Worm (Caenorhabditis elegans) whole organism, L2 larva: ENCODE measurements around the gene gar-1.
A peak's percentile ranks its signal among the peaks of the same experiment; 100 is the strongest.

Experiments
- C34F6.9 ChIP-seq: fragments of 150-350 bp; optimal IDR thresholded peaks from 2 replicates; lab custom pipeline; 2014; ENCODE audit warnings: missing biosample characterization, missing genetic modification characterization
- F13H6.1 ChIP-seq: sonication (generic microtip); optimal IDR thresholded peaks from 2 replicates; lab custom pipeline; 2016; ENCODE audit warnings: missing genetic modification characterization, missing compliant biosample characterization
- R02D3.7 ChIP-seq: fragments of 150-350 bp; optimal IDR thresholded peaks from 2 replicates; lab custom pipeline; 2014; ENCODE audit warnings: missing biosample characterization, missing genetic modification characterization
- Y55F3AM.14 ChIP-seq: fragments of 200-800 bp; sonication (Bioruptor generic); optimal IDR thresholded peaks from 2 replicates; lab custom pipeline; 2018; ENCODE audit warnings: mild to moderate bottlenecking, missing genetic modification characterization, missing compliant biosample characterization
- alr-1 ChIP-seq: fragments of 150-350 bp; optimal IDR thresholded peaks from 2 replicates; lab custom pipeline; 2014; ENCODE audit warnings: missing biosample characterization, missing genetic modification characterization
- aly-2 ChIP-seq: fragments of 150-350 bp; optimal IDR thresholded peaks from 2 replicates; lab custom pipeline; 2014; ENCODE audit warnings: missing biosample characterization, missing genetic modification characterization
- ama-1 ChIP-seq: fragments of 150-350 bp; optimal IDR thresholded peaks from 2 replicates; lab custom pipeline; 2018; ENCODE audit warnings: inconsistent platforms
- blmp-1 ChIP-seq: sonication (generic microtip); optimal IDR thresholded peaks from 2 replicates; lab custom pipeline; 2017; ENCODE audit warnings: missing genetic modification characterization, mild to moderate bottlenecking, missing compliant biosample characterization, antibody characterized with exemption, moderate library complexity; ENCODE audit not compliant: insufficient read depth
- ceh-16 ChIP-seq: fragments of 150-350 bp; optimal IDR thresholded peaks from 2 replicates; lab custom pipeline; 2014; ENCODE audit warnings: missing biosample characterization, missing genetic modification characterization
- dmd-4 ChIP-seq: sonication (generic microtip); optimal IDR thresholded peaks from 2 replicates; lab custom pipeline; 2017; ENCODE audit warnings: missing biosample characterization, missing genetic modification characterization
- egl-27 ChIP-seq: sonication (generic microtip); optimal IDR thresholded peaks from 3 replicates; lab custom pipeline; 2017; ENCODE audit warnings: missing biosample characterization, missing genetic modification reagents, missing genetic modification characterization
- elt-1 ChIP-seq: fragments of 150-350 bp; optimal IDR thresholded peaks from 2 replicates; lab custom pipeline; 2014; ENCODE audit warnings: missing biosample characterization, missing genetic modification characterization
- elt-3 ChIP-seq: sonication (generic microtip); optimal IDR thresholded peaks from 2 replicates; lab custom pipeline; 2017; ENCODE audit warnings: missing biosample characterization, missing genetic modification characterization
- fos-1 ChIP-seq: fragments of 150-350 bp; optimal IDR thresholded peaks from 2 replicates; lab custom pipeline; 2014; ENCODE audit warnings: missing biosample characterization, missing genetic modification characterization
- lin-11 ChIP-seq: fragments of 150-350 bp; sonication (generic microtip); optimal IDR thresholded peaks from 2 replicates; lab custom pipeline; 2014; ENCODE audit warnings: missing biosample characterization, missing genetic modification characterization, inconsistent platforms, mixed read lengths
- lin-13 ChIP-seq: fragments of 150-350 bp; optimal IDR thresholded peaks from 2 replicates; lab custom pipeline; 2014; ENCODE audit warnings: missing biosample characterization, missing genetic modification reagents, missing genetic modification characterization
- lin-39 ChIP-seq: fragments of 150-350 bp; optimal IDR thresholded peaks from 2 replicates; lab custom pipeline; 2014; ENCODE audit warnings: missing biosample characterization, missing genetic modification reagents, missing genetic modification characterization
- lsy-2 ChIP-seq, 2 experiments: fragments of 150-350 bp in 1 of 2; sonication (generic microtip) in 1 of 2; optimal IDR thresholded peaks; 2 replicates each; lab custom pipeline; 2014 to 2017; ENCODE audit warnings: missing biosample characterization in 2 of 2, missing genetic modification characterization in 2 of 2
- mab-5 ChIP-seq: fragments of 150-350 bp; optimal IDR thresholded peaks from 2 replicates; lab custom pipeline; 2014; ENCODE audit warnings: missing biosample characterization, missing genetic modification characterization
- mbf-1 ChIP-seq: sonication (generic microtip); optimal IDR thresholded peaks from 2 replicates; lab custom pipeline; 2017; ENCODE audit warnings: missing biosample characterization, missing genetic modification characterization
- nhr-129 ChIP-seq: fragments of 150-350 bp; optimal IDR thresholded peaks from 2 replicates; lab custom pipeline; 2014; ENCODE audit warnings: missing biosample characterization, missing genetic modification characterization
- nhr-21 ChIP-seq: fragments of 150-350 bp; optimal IDR thresholded peaks from 2 replicates; lab custom pipeline; 2014; ENCODE audit warnings: missing biosample characterization, missing genetic modification characterization
- nhr-23 ChIP-seq: fragments of 150-350 bp; optimal IDR thresholded peaks from 2 replicates; lab custom pipeline; 2014; ENCODE audit warnings: missing biosample characterization, missing genetic modification reagents, missing genetic modification characterization
- nhr-237 ChIP-seq: fragments of 150-350 bp; optimal IDR thresholded peaks from 2 replicates; lab custom pipeline; 2014; ENCODE audit warnings: missing biosample characterization, missing genetic modification characterization
- nhr-25 ChIP-seq: fragments of 150-350 bp; sonication (generic microtip); optimal IDR thresholded peaks from 3 replicates; lab custom pipeline; 2014; ENCODE audit warnings: missing biosample characterization, missing genetic modification characterization
- nhr-6 ChIP-seq: fragments of 150-350 bp; optimal IDR thresholded peaks from 2 replicates; lab custom pipeline; 2014; ENCODE audit warnings: missing biosample characterization, missing genetic modification characterization
- nhr-77 ChIP-seq: fragments of 150-350 bp; optimal IDR thresholded peaks from 2 replicates; lab custom pipeline; 2014; ENCODE audit warnings: missing biosample characterization, missing genetic modification characterization
- peb-1 ChIP-seq: fragments of 150-350 bp; optimal IDR thresholded peaks from 2 replicates; lab custom pipeline; 2014; ENCODE audit warnings: missing biosample characterization, missing genetic modification characterization
- sem-4 ChIP-seq: fragments of 150-350 bp; optimal IDR thresholded peaks from 2 replicates; lab custom pipeline; 2014; ENCODE audit warnings: missing biosample characterization, missing genetic modification reagents, missing genetic modification characterization
- skn-1 ChIP-seq: sonication (generic microtip); optimal IDR thresholded peaks from 2 replicates; lab custom pipeline; 2017; ENCODE audit warnings: missing biosample characterization, missing genetic modification characterization
- sma-9 ChIP-seq, 2 experiments: fragments of 150-350 bp in 1 of 2; sonication (generic microtip) in 1 of 2; optimal IDR thresholded peaks; 2 replicates each; lab custom pipeline; 2014 to 2016; ENCODE audit warnings: missing genetic modification characterization in 2 of 2, mild to moderate bottlenecking in 1 of 2, missing biosample characterization in 1 of 2, missing compliant biosample characterization in 1 of 2, missing genetic modification reagents in 1 of 2, moderate library complexity in 1 of 2
- snpc-4 ChIP-seq: fragments of 150-350 bp; optimal IDR thresholded peaks from 2 replicates; lab custom pipeline; 2014; ENCODE audit warnings: missing biosample characterization, missing genetic modification characterization
- unc-39 ChIP-seq: fragments of 150-350 bp; optimal IDR thresholded peaks from 2 replicates; lab custom pipeline; 2014; ENCODE audit warnings: missing biosample characterization, missing genetic modification characterization
- zag-1 ChIP-seq: fragments of 150-350 bp; optimal IDR thresholded peaks from 2 replicates; lab custom pipeline; 2014; ENCODE audit warnings: missing biosample characterization, missing genetic modification characterization
- ztf-11 ChIP-seq: sonication (generic microtip); optimal IDR thresholded peaks from 2 replicates; lab custom pipeline; 2017; ENCODE audit warnings: missing biosample characterization, missing genetic modification characterization

gar-1 gene

ce11 chrX:6515267-6515666 is 30.6 kb upstream of the gar-1 start:
- TF ChIP-seq nhr-237 (tag; lab: Kevin White, UChicago) (no peak), nhr-25 (tag; lab: Kevin White, UChicago) (peak; percentile 37), nhr-21 (tag; lab: Kevin White, UChicago) (peak; percentile 66), ceh-16 (tag; lab: Kevin White, UChicago) (peak; percentile 18), fos-1 (peak; percentile 16), blmp-1 (peak; percentile 99)

DNA sequence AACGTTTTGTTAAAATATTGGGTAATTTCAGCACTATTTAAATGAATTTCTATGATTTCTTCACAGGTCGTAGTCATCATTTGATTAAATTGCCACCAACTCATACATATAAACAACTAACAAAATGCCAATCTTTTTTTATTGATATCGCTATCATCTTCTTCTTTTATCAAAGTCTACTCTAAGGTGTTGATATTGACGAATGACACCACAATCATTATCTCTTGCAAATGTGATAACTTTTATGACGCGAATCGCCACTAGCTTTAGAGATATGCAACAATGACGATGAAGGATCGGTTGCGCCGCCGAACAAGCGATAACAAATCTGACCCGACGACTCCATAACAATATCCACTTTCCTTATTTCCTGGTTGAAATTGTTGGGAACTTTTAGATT is 29.8 kb upstream of the gar-1 start:
- TF ChIP-seq lin-13 (GFP tag; lab: Kevin White, UChicago), result no peak
- TF ChIP-seq nhr-21 (tag; lab: Kevin White, UChicago), result peak; percentile 20
- peak; percentile 6 for TF ChIP-seq sma-9 (GFP tag; optimal IDR thresholded peaks at IDR 0.05; lab: Kevin White, UChicago)
- no peak for TF ChIP-seq sma-9 (tag; optimal IDR thresholded peaks at IDR 0.05; lab: Kevin White, UChicago)
- TF ChIP-seq fos-1, result peak; percentile 16

ce11 chrX:6511985-6512384 is 27.3 kb upstream of the gar-1 start, which contains the start of gene ttr-35:
Gene ttr-35 (plus strand): TSS chrX:6512285.
- no peak for TF ChIP-seq nhr-25 (tag; lab: Kevin White, UChicago)
- TF ChIP-seq lsy-2 (tag; optimal IDR thresholded peaks at IDR 0.05; lab: Kevin White, UChicago), result no peak
- TF ChIP-seq alr-1, result no peak
- TF ChIP-seq nhr-237 (tag; lab: Kevin White, UChicago), result no peak
- TF ChIP-seq nhr-77 (tag; lab: Kevin White, UChicago), result no peak
- no peak for TF ChIP-seq mbf-1 (tag; lab: Kevin White, UChicago)
- no peak for TF ChIP-seq lin-13 (GFP tag; lab: Kevin White, UChicago)
- TF ChIP-seq R02D3.7 (tag; lab: Kevin White, UChicago), result no peak
- no peak for TF ChIP-seq nhr-21 (tag; lab: Kevin White, UChicago)
- no peak for TF ChIP-seq snpc-4 (tag; lab: Kevin White, UChicago)
- no peak for TF ChIP-seq ceh-16 (tag; lab: Kevin White, UChicago)
- TF ChIP-seq egl-27, result no peak
- no peak for TF ChIP-seq nhr-6 (tag; lab: Kevin White, UChicago)
- no peak for TF ChIP-seq dmd-4 (tag; lab: Kevin White, UChicago)
- TF ChIP-seq nhr-23 (tag; lab: Kevin White, UChicago), result no peak
- no peak for TF ChIP-seq ama-1 (lab: Kevin White, UChicago)
- TF ChIP-seq nhr-129 (tag; lab: Kevin White, UChicago), result no peak
- TF ChIP-seq sem-4 (tag; lab: Kevin White, UChicago), result no peak
- TF ChIP-seq peb-1 (tag; lab: Kevin White, UChicago), result no peak
- no peak for TF ChIP-seq lin-39
- TF ChIP-seq, all 48 proteins: peak for 0

- TF ChIP-seq nhr-77 (tag; lab: Kevin White, UChicago) (no peak), skn-1 (no peak), unc-39 (tag; lab: Kevin White, UChicago) (no peak)
These were observed 25.9 kb upstream of the gar-1 start, which contains the start of gene ttr-36 for ce11 chrX:6510627-6511026. Gene ttr-36 (plus strand): TSS chrX:6510927.

- TF ChIP-seq ama-1 (lab: Kevin White, UChicago), result no peak
- TF ChIP-seq elt-3 (tag; lab: Kevin White, UChicago), result no peak
- TF ChIP-seq lin-13 (GFP tag; lab: Kevin White, UChicago), result no peak
- TF ChIP-seq F13H6.1 (tag; lab: Kevin White, UChicago), result peak; percentile 42
- no peak for TF ChIP-seq Y55F3AM.14
- TF ChIP-seq mab-5 (tag; lab: Kevin White, UChicago), result no peak
- no peak for TF ChIP-seq nhr-25 (tag; lab: Kevin White, UChicago)
- TF ChIP-seq nhr-237 (tag; lab: Kevin White, UChicago), result no peak
- no peak for TF ChIP-seq C34F6.9 (tag; lab: Kevin White, UChicago)
- no peak for TF ChIP-seq lin-11 (tag; lab: Kevin White, UChicago)
- TF ChIP-seq zag-1 (tag; lab: Kevin White, UChicago), result no peak
- no peak for TF ChIP-seq aly-2 (tag; lab: Kevin White, UChicago)
- TF ChIP-seq ztf-11 (tag; lab: Kevin White, UChicago), result no peak
- peak in 1 of 2 experiments; percentile 42 for TF ChIP-seq lsy-2 (tag; optimal IDR thresholded peaks at IDR 0.05; lab: Kevin White, UChicago)
- peak; percentile 38 for TF ChIP-seq sma-9 (GFP tag; optimal IDR thresholded peaks at IDR 0.05; lab: Kevin White, UChicago)
- TF ChIP-seq sma-9 (tag; optimal IDR thresholded peaks at IDR 0.05; lab: Kevin White, UChicago), result no peak
- no peak for TF ChIP-seq blmp-1
- no peak for TF ChIP-seq elt-1 (tag; lab: Kevin White, UChicago)
- TF ChIP-seq nhr-129 (tag; lab: Kevin White, UChicago), result peak; percentile 44
These were observed 25.1 kb upstream of the gar-1 start for ce11 chrX:6509813-6510212.
